Worm (Caenorhabditis elegans) whole organism, mixed stage, embryonic: ENCODE results near the gene nlp-2.

Experiments used
- cnd-1 ChIP-seq: fragments of 200-800 bp; sonication (Bioruptor generic); optimal IDR thresholded peaks from 2 replicates; lab custom pipeline; 2018; ENCODE audit warnings: mild to moderate bottlenecking, missing genetic modification characterization, missing compliant biosample characterization
- elt-1 ChIP-seq: sonication (generic microtip); optimal IDR thresholded peaks from 2 replicates; lab custom pipeline; 2017; ENCODE audit warnings: missing genetic modification characterization, mild to moderate bottlenecking, missing compliant biosample characterization, antibody characterized with exemption, moderate library complexity, borderline replicate concordance; ENCODE audit not compliant: insufficient read depth
- elt-3 ChIP-seq: fragments of 150-350 bp; optimal IDR thresholded peaks from 2 replicates; lab custom pipeline; 2014; ENCODE audit warnings: missing biosample characterization, missing genetic modification characterization
- mep-1 ChIP-seq: fragments of 150-350 bp; optimal IDR thresholded peaks from 2 replicates; lab custom pipeline; 2017; ENCODE audit warnings: missing biosample characterization, missing genetic modification reagents, missing genetic modification characterization, inconsistent platforms
- nhr-237 ChIP-seq: fragments of 150-350 bp; optimal IDR thresholded peaks from 2 replicates; lab custom pipeline; 2014; ENCODE audit warnings: missing biosample characterization, missing genetic modification characterization
- nhr-28 ChIP-seq: fragments of 150-350 bp; optimal IDR thresholded peaks from 2 replicates; lab custom pipeline; 2014; ENCODE audit warnings: missing biosample characterization, missing genetic modification characterization
- sem-2 ChIP-seq: fragments of 200-800 bp; sonication (Bioruptor generic); optimal IDR thresholded peaks from 2 replicates; lab custom pipeline; 2018; ENCODE audit warnings: mild to moderate bottlenecking, missing genetic modification characterization, missing compliant biosample characterization
- snpc-4 ChIP-seq: fragments of 150-350 bp; optimal IDR thresholded peaks from 2 replicates; lab custom pipeline; 2014; ENCODE audit warnings: missing biosample characterization, missing genetic modification characterization
- unc-39 ChIP-seq: fragments of 150-350 bp; optimal IDR thresholded peaks from 2 replicates; lab custom pipeline; 2014; ENCODE audit warnings: missing biosample characterization, missing genetic modification characterization
- zip-8 ChIP-seq: fragments of 150-350 bp; optimal IDR thresholded peaks from 2 replicates; lab custom pipeline; 2014; ENCODE audit warnings: missing biosample characterization, missing genetic modification characterization
- ztf-11 ChIP-seq: fragments of 150-350 bp; optimal IDR thresholded peaks from 2 replicates; lab custom pipeline; 2014; ENCODE audit warnings: missing biosample characterization, missing genetic modification characterization

- TF ChIP-seq snpc-4 (tag; lab: Kevin White, UChicago) (no peak), elt-3 (no peak), nhr-237 (tag; lab: Kevin White, UChicago) (no peak), cnd-1 (tag; lab: Kevin White, UChicago) (no peak), nhr-28 (tag; lab: Kevin White, UChicago) (no peak), elt-1 (no peak), unc-39 (no peak), sem-2 (no peak), mep-1 (tag; lab: Kevin White, UChicago) (no peak), zip-8 (no peak), ztf-11 (tag; lab: Kevin White, UChicago) (no peak)
Observed at ce11 chrX:2381282-2381681, 36.7 kb upstream of the nlp-2 start, which contains the start of gene F47G3.4.
